Fruit fly (Drosophila melanogaster) whole organism, pupa: Measurements from ENCODE around the gene CG32537.

Experiments used
- CG34367 ChIP-seq: fragments of 200-800 bp; sonication (Bioruptor generic); optimal IDR thresholded peaks from 2 replicates; lab custom pipeline; 2018; ENCODE audit warnings: missing biosample characterization, mild to moderate bottlenecking, missing genetic modification characterization
- Pif1A ChIP-seq: fragments of 200-800 bp; sonication (Bioruptor generic); optimal IDR thresholded peaks from 3 replicates; lab custom pipeline; 2016; ENCODE audit warnings: missing biosample characterization, missing genetic modification characterization

- TF ChIP-seq CG34367 (tag; lab: Kevin White, UChicago) (no peak), Pif1A (GFP tag; lab: Kevin White, UChicago) (no peak)
These were observed 7.8 kb downstream of the CG32537 start, which contains the start of gene CG8010 for dm6 chrX:19268484-19269068.
